Fruit fly (Drosophila melanogaster): Measurements from ENCODE around the gene CG31373.

The CG31373 gene

DNA sequence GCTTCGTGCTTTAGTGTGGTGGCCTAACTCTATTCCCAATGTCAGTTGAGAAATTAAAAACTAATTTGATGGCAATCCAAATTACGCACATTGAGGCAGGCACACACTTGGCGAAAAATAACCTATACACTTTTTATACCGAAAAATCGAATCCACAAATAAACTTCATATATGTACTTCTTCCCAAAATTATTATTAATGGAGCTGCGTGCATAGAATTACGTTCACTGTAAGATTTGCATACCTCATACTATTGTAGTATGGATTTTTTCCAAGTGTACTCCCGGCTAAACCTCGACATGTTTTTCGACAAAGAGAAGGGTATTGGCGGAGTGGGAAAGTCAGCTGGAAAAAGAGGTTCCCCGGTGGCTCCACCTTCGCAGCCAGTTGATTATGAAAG lies 24.9 kb downstream of the CG31373 start (continued):
- no peak for TF ChIP-seq CG14965 (GFP tag; optimal IDR thresholded peaks at IDR 0.05; ENCODE audit: borderline replicate concordance)
- TF ChIP-seq ems (GFP tag; optimal IDR thresholded peaks at IDR 0.05): peak; percentile 49
- TF ChIP-seq Adf1 (GFP tag; IDR thresholded peaks at IDR 0.05): no peak
- TF ChIP-seq Chrac-16 (GFP tag; optimal IDR thresholded peaks at IDR 0.05): peak; percentile 37
- TF ChIP-seq fu2 (GFP tag; optimal IDR thresholded peaks at IDR 0.05): no peak
- TF ChIP-seq CG6813 (GFP tag; optimal IDR thresholded peaks at IDR 0.05): peak; percentile 34
- peak; percentile 33 for TF ChIP-seq CG9609 (GFP tag; optimal IDR thresholded peaks at IDR 0.05)
- TF ChIP-seq yki (optimal IDR thresholded peaks at IDR 0.05): no peak
- TF ChIP-seq zen (tag; optimal IDR thresholded peaks at IDR 0.05): peak; percentile 36
- peak; percentile 56 for TF ChIP-seq Rfx (GFP tag; IDR thresholded peaks at IDR 0.05)
- peak; percentile 68 for TF ChIP-seq CG2712 (tag; optimal IDR thresholded peaks at IDR 0.05)
- peak; percentile 9 for TF ChIP-seq CG14710 (tag; optimal IDR thresholded peaks at IDR 0.05)
- no peak for TF ChIP-seq sc (optimal IDR thresholded peaks at IDR 0.05)
- no peak for TF ChIP-seq sc (GFP tag; optimal IDR thresholded peaks at IDR 0.05)
- TF ChIP-seq CG12155 (GFP tag; optimal IDR thresholded peaks at IDR 0.05): peak; percentile 3
- TF ChIP-seq Opbp (GFP tag; IDR thresholded peaks at IDR 0.05; ENCODE audit: partially characterized antibody): no peak
- TF ChIP-seq pzg (GFP tag; optimal IDR thresholded peaks at IDR 0.05): no peak
- TF ChIP-seq salm (tag; optimal IDR thresholded peaks at IDR 0.05): peak; percentile 51
- TF ChIP-seq HLH54F (GFP tag; optimal IDR thresholded peaks at IDR 0.05): peak; percentile 32
- peak; percentile 31 for TF ChIP-seq CG7786 (GFP tag; optimal IDR thresholded peaks at IDR 0.05)
- peak; percentile 50 for TF ChIP-seq jing (GFP tag; optimal IDR thresholded peaks at IDR 0.05)
- TF ChIP-seq CG3995 (GFP tag; optimal IDR thresholded peaks at IDR 0.05): no peak
- TF ChIP-seq chif (GFP tag; optimal IDR thresholded peaks at IDR 0.05): peak; percentile 59 to 70
- TF ChIP-seq CG18011 (GFP tag; optimal IDR thresholded peaks at IDR 0.05): no peak
- no peak for TF ChIP-seq CG7963 (GFP tag; IDR thresholded peaks at IDR 0.05; ENCODE audit: partially characterized antibody)
- TF ChIP-seq row (GFP tag; IDR thresholded peaks at IDR 0.05): peak; percentile 68
- no peak for TF ChIP-seq corto (GFP tag; optimal IDR thresholded peaks at IDR 0.05)
- no peak for TF ChIP-seq D19B (GFP tag; optimal IDR thresholded peaks at IDR 0.05)
- no peak for TF ChIP-seq Sry-β (GFP tag; optimal IDR thresholded peaks at IDR 0.05)
- peak; percentile 32 for TF ChIP-seq CG18619 (GFP tag; optimal IDR thresholded peaks at IDR 0.05)
- TF ChIP-seq Usf (GFP tag; optimal IDR thresholded peaks at IDR 0.05): no peak
- no peak for TF ChIP-seq kay (GFP tag; optimal IDR thresholded peaks at IDR 0.05)
- no peak for TF ChIP-seq Elba2 (GFP tag; optimal IDR thresholded peaks at IDR 0.05)
- no peak for TF ChIP-seq tup (GFP tag; optimal IDR thresholded peaks at IDR 0.05)
- peak; percentile 80 for TF ChIP-seq phol (tag; optimal IDR thresholded peaks at IDR 0.05)
- TF ChIP-seq CG12299 (tag; optimal IDR thresholded peaks at IDR 0.05): no peak
- TF ChIP-seq CG14667 (GFP tag; IDR thresholded peaks at IDR 0.05): peak; percentile 46; the same call in 1 of the 2 replicates
- peak; percentile 81 for TF ChIP-seq CG14441 (GFP tag; IDR thresholded peaks at IDR 0.05)
- TF ChIP-seq CG11456 (GFP tag; IDR thresholded peaks at IDR 0.05): no peak
- TF ChIP-seq CG32772 (GFP tag; IDR thresholded peaks at IDR 0.05): no peak
- no peak for TF ChIP-seq schlank (tag; optimal IDR thresholded peaks at IDR 0.05)
- TF ChIP-seq Nf-YA (GFP tag; IDR thresholded peaks at IDR 0.05): 0 out of 2 replicates have a peak, but pooled peaks have one; percentile 18
- TF ChIP-seq CG31388 (GFP tag; optimal IDR thresholded peaks at IDR 0.05): no peak
- TF ChIP-seq HHEX (GFP tag; optimal IDR thresholded peaks at IDR 0.05): peak; percentile 70
- TF ChIP-seq ac (GFP tag; optimal IDR thresholded peaks at IDR 0.05): no peak
- TF ChIP-seq pfk (GFP tag; optimal IDR thresholded peaks at IDR 0.05): no peak
- no peak for TF ChIP-seq Trl (optimal IDR thresholded peaks at IDR 0.05)
- TF ChIP-seq Trl (GFP tag; optimal IDR thresholded peaks at IDR 0.05): peak; percentile 61
- no peak for TF ChIP-seq CG33557 (GFP tag; optimal IDR thresholded peaks at IDR 0.05)
- no peak for TF ChIP-seq CG1792 (GFP tag; optimal IDR thresholded peaks at IDR 0.05)
- TF ChIP-seq lilli (GFP tag; optimal IDR thresholded peaks at IDR 0.05): peak; percentile 57
- peak; percentile 54 for TF ChIP-seq ewg (GFP tag; optimal IDR thresholded peaks at IDR 0.05)

Data from whole organism, embryonic.